Worm (Caenorhabditis elegans) whole organism, late embryonic: Measurements from ENCODE around the gene bcmo-2.

ENCODE experiments used
- ceh-19 ChIP-seq: fragments of 200-800 bp; sonication (Bioruptor generic); optimal IDR thresholded peaks from 2 replicates; lab custom pipeline; 2018; ENCODE audit warnings: mild to moderate bottlenecking, missing genetic modification characterization, missing compliant biosample characterization
- pha-4 ChIP-seq: fragments of 150-350 bp; optimal IDR thresholded peaks from 2 replicates; lab custom pipeline; 2018; ENCODE audit warnings: missing biosample characterization, missing genetic modification reagents, missing genetic modification characterization
- tbx-7 ChIP-seq: sonication (generic microtip); optimal IDR thresholded peaks from 2 replicates; lab custom pipeline; 2016; ENCODE audit warnings: missing genotype, missing genetic modification characterization, missing compliant biosample characterization

- TF ChIP-seq tbx-7 (tag; lab: Kevin White, UChicago) = no peak
- no peak for TF ChIP-seq ceh-19 (GFP tag; lab: Kevin White, UChicago)
- TF ChIP-seq pha-4 = no peak
These were observed 647 bp upstream of the bcmo-2 start for ce11 chrII:3911284-3911683.
